Worm (Caenorhabditis elegans) whole organism, young adult: ENCODE results near the gene clc-19.
A peak's percentile ranks its signal among the peaks of the same experiment; 100 is the strongest.

ENCODE experiments used
- F52B5.7 ChIP-seq: sonication (generic microtip); optimal IDR thresholded peaks from 2 replicates; lab custom pipeline; 2016; ENCODE audit warnings: mild to moderate bottlenecking, missing genetic modification characterization, missing compliant biosample characterization
- ama-1 ChIP-seq, 3 experiments: fragments of 150-350 bp in 1 of 3; sonication (generic microtip) in 2 of 3; optimal IDR thresholded peaks; 2 replicates each; lab custom pipeline; 2014 to 2018; ENCODE audit warnings: missing biosample characterization in 2 of 3, missing genetic modification characterization in 2 of 3, missing genetic modification reagents in 2 of 3
- die-1 ChIP-seq: sonication (generic microtip); optimal IDR thresholded peaks from 2 replicates; lab custom pipeline; 2016; ENCODE audit warnings: missing genotype, mild to moderate bottlenecking, missing genetic modification characterization, missing compliant biosample characterization
- ekl-4 ChIP-seq: fragments of 200-800 bp; sonication (Bioruptor generic); IDR thresholded peaks from 2 replicates; pipeline ENCODE4 v1.3.6; 2022; ENCODE audit warnings: missing genetic modification reagents, missing genetic modification characterization, missing compliant biosample characterization
- hlh-12 ChIP-seq: sonication (generic microtip); optimal IDR thresholded peaks from 2 replicates; lab custom pipeline; 2016; ENCODE audit warnings: missing genetic modification characterization, missing compliant biosample characterization
- hsf-1 ChIP-seq: fragments of 200-800 bp; sonication (Bioruptor generic); IDR thresholded peaks from 2 replicates; pipeline ENCODE4 v1.3.6; 2022; ENCODE audit warnings: missing genetic modification reagents, missing genetic modification characterization, missing compliant biosample characterization
- lin-26 ChIP-seq: fragments of 200-800 bp; sonication (Bioruptor generic); IDR thresholded peaks from 2 replicates; pipeline ENCODE4 v1.3.6; 2022; ENCODE audit warnings: missing genetic modification reagents, missing genetic modification characterization, missing compliant biosample characterization
- nfya-2 ChIP-seq: fragments of 200-800 bp; sonication (Bioruptor generic); IDR thresholded peaks from 2 replicates; pipeline ENCODE4 v1.3.6; 2022; ENCODE audit warnings: missing genetic modification reagents, missing genetic modification characterization, missing compliant biosample characterization
- nhr-120 ChIP-seq: fragments of 200-800 bp; sonication (Bioruptor generic); IDR thresholded peaks from 2 replicates; pipeline ENCODE4 v1.3.6; 2022; ENCODE audit warnings: missing genetic modification characterization, missing compliant biosample characterization
- somi-1 ChIP-seq: fragments of 200-800 bp; sonication (Bioruptor generic); optimal IDR thresholded peaks from 2 replicates; lab custom pipeline; 2018; ENCODE audit warnings: mild to moderate bottlenecking, missing genetic modification characterization, missing compliant biosample characterization
- unc-130 ChIP-seq: sonication (generic microtip); optimal IDR thresholded peaks from 2 replicates; lab custom pipeline; 2016; ENCODE audit warnings: missing genetic modification reagents, missing genetic modification characterization, missing compliant biosample characterization
- ztf-18 ChIP-seq: sonication (generic microtip); optimal IDR thresholded peaks from 2 replicates; lab custom pipeline; 2016; ENCODE audit warnings: missing genotype, mild to moderate bottlenecking, missing genetic modification characterization, missing compliant biosample characterization

ce11 chrIII:900134-900533 lies 26.8 kb upstream of the clc-19 start:
- TF ChIP-seq nhr-120 (GFP tag; lab: Robert Waterston, UW): no peak
- TF ChIP-seq nfya-2 (GFP tag; lab: Robert Waterston, UW): no peak
- peak; percentile 57; the same call in 1 of the 2 replicates for TF ChIP-seq ekl-4 (GFP tag; lab: Robert Waterston, UW)
- TF ChIP-seq die-1 (tag; lab: Kevin White, UChicago): no peak
- TF ChIP-seq ztf-18: no peak
- no peak for TF ChIP-seq lin-26 (GFP tag; lab: Robert Waterston, UW)
- no peak for TF ChIP-seq F52B5.7 (tag; lab: Kevin White, UChicago)
- peak; percentile 45; the same call in 1 of the 2 replicates for TF ChIP-seq hsf-1 (GFP tag; lab: Robert Waterston, UW)
- no peak for TF ChIP-seq hlh-12 (tag; lab: Kevin White, UChicago)
- no peak for TF ChIP-seq somi-1 (GFP tag; lab: Kevin White, UChicago)
- TF ChIP-seq ama-1 (optimal IDR thresholded peaks at IDR 0.05; lab: Kevin White, UChicago): no peak
- TF ChIP-seq ama-1 (GFP tag; optimal IDR thresholded peaks at IDR 0.05; lab: Kevin White, UChicago): no peak
- TF ChIP-seq unc-130 (GFP tag; lab: Kevin White, UChicago): no peak
